Worm (Caenorhabditis elegans) whole organism, L3 larva: Measurements from ENCODE around the gene inso-1.

ENCODE experiments used
- R02D3.7 ChIP-seq: fragments of 150-350 bp; optimal IDR thresholded peaks from 2 replicates; lab custom pipeline; 2014; ENCODE audit warnings: missing biosample characterization, missing genetic modification characterization
- ZK546.5 ChIP-seq: sonication (generic microtip); optimal IDR thresholded peaks from 2 replicates; lab custom pipeline; 2017; ENCODE audit warnings: missing biosample characterization, missing genetic modification characterization
- aly-2 ChIP-seq: fragments of 150-350 bp; optimal IDR thresholded peaks from 2 replicates; lab custom pipeline; 2014; ENCODE audit warnings: missing biosample characterization, missing genetic modification characterization
- ama-1 ChIP-seq: fragments of 150-350 bp; optimal IDR thresholded peaks from 2 replicates; lab custom pipeline; 2018
- ceh-16 ChIP-seq: sonication (generic microtip); optimal IDR thresholded peaks from 2 replicates; lab custom pipeline; 2017; ENCODE audit warnings: missing biosample characterization, missing genetic modification characterization
- ceh-28 ChIP-seq: fragments of 150-350 bp; optimal IDR thresholded peaks from 2 replicates; lab custom pipeline; 2014; ENCODE audit warnings: missing biosample characterization, missing genetic modification reagents, missing genetic modification characterization
- ceh-82 ChIP-seq: fragments of 150-350 bp; optimal IDR thresholded peaks from 2 replicates; lab custom pipeline; 2014; ENCODE audit warnings: missing biosample characterization, missing genetic modification characterization
- ceh-9 ChIP-seq: sonication (generic microtip); optimal IDR thresholded peaks from 2 replicates; lab custom pipeline; 2018; ENCODE audit warnings: missing biosample characterization, missing genetic modification characterization
- daf-12 ChIP-seq: fragments of 150-350 bp; optimal IDR thresholded peaks from 2 replicates; lab custom pipeline; 2014; ENCODE audit warnings: missing biosample characterization, missing genetic modification reagents, missing genetic modification characterization
- egl-27 ChIP-seq: sonication (generic microtip); optimal IDR thresholded peaks from 4 replicates; lab custom pipeline; 2017; ENCODE audit warnings: missing biosample characterization, missing genetic modification reagents, missing genetic modification characterization
- egl-5 ChIP-seq: fragments of 150-350 bp; optimal IDR thresholded peaks from 2 replicates; lab custom pipeline; 2017; ENCODE audit warnings: missing biosample characterization, missing genetic modification reagents, missing genetic modification characterization, inconsistent platforms
- elt-1 ChIP-seq: fragments of 150-350 bp; optimal IDR thresholded peaks from 2 replicates; lab custom pipeline; 2014; ENCODE audit warnings: missing biosample characterization, missing genetic modification characterization
- elt-2 ChIP-seq: sonication (generic microtip); optimal IDR thresholded peaks from 2 replicates; lab custom pipeline; 2016; ENCODE audit warnings: missing genetic modification reagents, mild to moderate bottlenecking, missing genetic modification characterization, missing compliant biosample characterization
- elt-3 ChIP-seq, 3 experiments: fragments of 150-350 bp in 1 of 3; sonication (generic microtip) in 2 of 3; optimal IDR thresholded peaks; 2 replicates in 2 of 3; 4 replicates in 1 of 3; lab custom pipeline; 2014 to 2017; ENCODE audit warnings: missing biosample characterization in 3 of 3, missing genetic modification characterization in 3 of 3
- eor-1 ChIP-seq, 2 experiments: fragments of 150-350 bp; optimal IDR thresholded peaks; 2 replicates each; lab custom pipeline; 2014 to 2018; ENCODE audit warnings: missing biosample characterization in 2 of 2, missing genetic modification characterization in 2 of 2
- fkh-10 ChIP-seq: sonication (generic microtip); optimal IDR thresholded peaks from 2 replicates; lab custom pipeline; 2017; ENCODE audit warnings: missing biosample characterization, missing genetic modification reagents, missing genetic modification characterization
- fkh-2 ChIP-seq: fragments of 150-350 bp; optimal IDR thresholded peaks from 2 replicates; lab custom pipeline; 2014; ENCODE audit warnings: missing biosample characterization, missing genetic modification reagents, missing genetic modification characterization
- fos-1 ChIP-seq: fragments of 150-350 bp; optimal IDR thresholded peaks from 2 replicates; lab custom pipeline; 2014; ENCODE audit warnings: missing biosample characterization, missing genetic modification characterization
- hmg-11 ChIP-seq: sonication (generic microtip); optimal IDR thresholded peaks from 2 replicates; lab custom pipeline; 2016; ENCODE audit warnings: missing genetic modification characterization, missing compliant biosample characterization
- jun-1 ChIP-seq: fragments of 150-350 bp; optimal IDR thresholded peaks from 2 replicates; lab custom pipeline; 2014; ENCODE audit warnings: missing biosample characterization, missing genetic modification reagents, missing genetic modification characterization
- lin-15B ChIP-seq: fragments of 150-350 bp; optimal IDR thresholded peaks from 2 replicates; lab custom pipeline; 2014; ENCODE audit warnings: missing biosample characterization, missing genetic modification characterization
- lin-39 ChIP-seq: fragments of 150-350 bp; optimal IDR thresholded peaks from 2 replicates; lab custom pipeline; 2018; ENCODE audit warnings: missing biosample characterization, missing genetic modification reagents, missing genetic modification characterization
- lsy-12 ChIP-seq: sonication (generic microtip); optimal IDR thresholded peaks from 2 replicates; lab custom pipeline; 2016; ENCODE audit warnings: mild to moderate bottlenecking, missing genetic modification characterization, missing compliant biosample characterization
- mdl-1 ChIP-seq: fragments of 150-350 bp; optimal IDR thresholded peaks from 2 replicates; lab custom pipeline; 2014; ENCODE audit warnings: missing biosample characterization, missing genetic modification characterization
- mml-1 ChIP-seq: fragments of 150-350 bp; sonication (generic microtip); optimal IDR thresholded peaks from 3 replicates; lab custom pipeline; 2014; ENCODE audit warnings: missing biosample characterization, missing genetic modification characterization
- nfya-1 ChIP-seq: sonication (generic microtip); optimal IDR thresholded peaks from 2 replicates; lab custom pipeline; 2017; ENCODE audit warnings: missing genetic modification characterization, mild to moderate bottlenecking, missing compliant biosample characterization, antibody characterized with exemption, moderate library complexity; ENCODE audit not compliant: insufficient read depth
- nhr-11 ChIP-seq: fragments of 150-350 bp; optimal IDR thresholded peaks from 2 replicates; lab custom pipeline; 2014; ENCODE audit warnings: missing biosample characterization, missing genetic modification characterization
- nhr-12 ChIP-seq: fragments of 150-350 bp; optimal IDR thresholded peaks from 2 replicates; lab custom pipeline; 2014; ENCODE audit warnings: missing biosample characterization, missing genetic modification characterization
- nhr-23 ChIP-seq: fragments of 150-350 bp; optimal IDR thresholded peaks from 2 replicates; lab custom pipeline; 2014; ENCODE audit warnings: missing biosample characterization, missing genetic modification reagents, missing genetic modification characterization
- nhr-237 ChIP-seq: fragments of 150-350 bp; optimal IDR thresholded peaks from 2 replicates; lab custom pipeline; 2014; ENCODE audit warnings: missing biosample characterization, missing genetic modification characterization
- nhr-25 ChIP-seq: sonication (generic microtip); optimal IDR thresholded peaks from 2 replicates; lab custom pipeline; 2017; ENCODE audit warnings: missing biosample characterization, missing genetic modification characterization
- nhr-28 ChIP-seq: fragments of 150-350 bp; optimal IDR thresholded peaks from 2 replicates; lab custom pipeline; 2014; ENCODE audit warnings: missing biosample characterization, missing genetic modification characterization
- nhr-43 ChIP-seq: sonication (generic microtip); optimal IDR thresholded peaks from 2 replicates; lab custom pipeline; 2016; ENCODE audit warnings: mild to moderate bottlenecking, missing genetic modification characterization, missing compliant biosample characterization; ENCODE audit not compliant: poor library complexity, severe bottlenecking
- nhr-67 ChIP-seq: fragments of 150-350 bp; optimal IDR thresholded peaks from 2 replicates; lab custom pipeline; 2014; ENCODE audit warnings: missing biosample characterization, missing genetic modification characterization
- nhr-76 ChIP-seq: fragments of 150-350 bp; sonication (generic microtip); optimal IDR thresholded peaks from 5 replicates; lab custom pipeline; 2014; ENCODE audit warnings: missing biosample characterization, missing genetic modification characterization
- nhr-77 ChIP-seq: fragments of 150-350 bp; optimal IDR thresholded peaks from 2 replicates; lab custom pipeline; 2014; ENCODE audit warnings: missing biosample characterization, missing genetic modification characterization
- pha-4 ChIP-seq: fragments of 150-350 bp; optimal IDR thresholded peaks from 2 replicates; lab custom pipeline; 2014; ENCODE audit warnings: missing biosample characterization, missing genetic modification reagents, missing genetic modification characterization
- pqm-1 ChIP-seq: fragments of 150-350 bp; optimal IDR thresholded peaks from 2 replicates; lab custom pipeline; 2017; ENCODE audit warnings: missing biosample characterization, missing genetic modification characterization, inconsistent platforms
- sea-2 ChIP-seq: fragments of 150-350 bp; sonication (generic microtip); optimal IDR thresholded peaks from 4 replicates; lab custom pipeline; 2014; ENCODE audit warnings: missing biosample characterization, missing genetic modification reagents, missing genetic modification characterization
- skn-1 ChIP-seq: fragments of 150-350 bp; optimal IDR thresholded peaks from 2 replicates; lab custom pipeline; 2014; ENCODE audit warnings: missing biosample characterization, missing genetic modification characterization
- snpc-4 ChIP-seq: fragments of 150-350 bp; optimal IDR thresholded peaks from 2 replicates; lab custom pipeline; 2014; ENCODE audit warnings: missing biosample characterization, missing genetic modification characterization
- tbx-2 ChIP-seq: sonication (generic microtip); optimal IDR thresholded peaks from 2 replicates; lab custom pipeline; 2016; ENCODE audit warnings: mild to moderate bottlenecking, missing genetic modification characterization, missing compliant biosample characterization
- unc-39 ChIP-seq: sonication (generic microtip); optimal IDR thresholded peaks from 4 replicates; lab custom pipeline; 2017; ENCODE audit warnings: missing biosample characterization, missing genetic modification characterization
- unc-62 ChIP-seq: fragments of 150-350 bp; sonication (generic microtip); optimal IDR thresholded peaks from 4 replicates; lab custom pipeline; 2014; ENCODE audit warnings: missing biosample characterization, missing genetic modification reagents, missing genetic modification characterization
- zag-1 ChIP-seq: fragments of 150-350 bp; optimal IDR thresholded peaks from 2 replicates; lab custom pipeline; 2014; ENCODE audit warnings: missing biosample characterization, missing genetic modification characterization
- ztf-11 ChIP-seq: fragments of 150-350 bp; optimal IDR thresholded peaks from 2 replicates; lab custom pipeline; 2014; ENCODE audit warnings: missing biosample characterization, missing genetic modification characterization
- ztf-4 ChIP-seq: fragments of 150-350 bp; optimal IDR thresholded peaks from 2 replicates; lab custom pipeline; 2014; ENCODE audit warnings: missing biosample characterization, missing genetic modification characterization

inso-1 gene

ce11 chrX:1344321-1344720 is 44.4 kb downstream of the inso-1 start, which contains the start of gene ins-39:
Gene ins-39, minus strand, starts transcription at chrX:1344421.
- TF ChIP-seq mml-1 (tag; lab: Kevin White, UChicago) = no peak
- TF ChIP-seq lsy-12 = no peak
- TF ChIP-seq ceh-82 (tag; lab: Kevin White, UChicago) = no peak
- TF ChIP-seq zag-1 (tag; lab: Kevin White, UChicago) = no peak
- no peak for TF ChIP-seq nhr-67
- TF ChIP-seq elt-2 (tag; lab: Kevin White, UChicago) = no peak
- TF ChIP-seq egl-27 (tag; lab: Kevin White, UChicago) = no peak
- TF ChIP-seq mdl-1 = no peak
- no peak for TF ChIP-seq nhr-25
- no peak for TF ChIP-seq R02D3.7 (tag; lab: Kevin White, UChicago)
- no peak for TF ChIP-seq fkh-2 (tag; lab: Kevin White, UChicago)
- no peak for TF ChIP-seq nfya-1 (tag; lab: Kevin White, UChicago)
- no peak for TF ChIP-seq ceh-16
- TF ChIP-seq snpc-4 (tag; lab: Kevin White, UChicago) = no peak
- TF ChIP-seq pqm-1 = no peak
- no peak for TF ChIP-seq jun-1 (tag; lab: Kevin White, UChicago)
- TF ChIP-seq ZK546.5 (tag; lab: Kevin White, UChicago) = no peak
- no peak for TF ChIP-seq egl-5 (tag; lab: Kevin White, UChicago)

- TF ChIP-seq nhr-12 = peak; percentile 26
- peak; percentile 83 for TF ChIP-seq ceh-16
- no peak for TF ChIP-seq mml-1 (tag; lab: Kevin White, UChicago)
- peak; percentile 97 for TF ChIP-seq ceh-82 (tag; lab: Kevin White, UChicago)
- peak; percentile 98 for TF ChIP-seq nhr-43 (tag; lab: Kevin White, UChicago)
- peak; percentile 80 for TF ChIP-seq mdl-1
- peak; percentile 95 for TF ChIP-seq snpc-4 (tag; lab: Kevin White, UChicago)
- TF ChIP-seq fkh-10 (GFP tag; lab: Kevin White, UChicago) = peak; percentile 97
- peak; percentile 77 for TF ChIP-seq pqm-1
- no peak for TF ChIP-seq ZK546.5 (tag; lab: Kevin White, UChicago)
- TF ChIP-seq lsy-12 = peak; percentile 92
- peak; percentile 81 for TF ChIP-seq nhr-28 (tag; lab: Kevin White, UChicago)
- TF ChIP-seq unc-39 (tag; lab: Kevin White, UChicago) = peak; percentile 45
- TF ChIP-seq nhr-11 (tag; lab: Kevin White, UChicago) = peak; percentile 94
- no peak for TF ChIP-seq sea-2 (GFP tag; lab: Kevin White, UChicago)
- TF ChIP-seq ztf-11 (tag; lab: Kevin White, UChicago) = no peak
- TF ChIP-seq egl-27 (tag; lab: Kevin White, UChicago) = peak; percentile 93
- TF ChIP-seq fkh-2 (tag; lab: Kevin White, UChicago) = peak; percentile 59
- TF ChIP-seq hmg-11 (tag; lab: Kevin White, UChicago) = peak; percentile 97
- TF ChIP-seq jun-1 (tag; lab: Kevin White, UChicago) = peak; percentile 99
- TF ChIP-seq lin-39 (tag; lab: Kevin White, UChicago) = peak; percentile 97
- peak; percentile 69 for TF ChIP-seq daf-12 (tag; lab: Kevin White, UChicago)
- TF ChIP-seq elt-3 (tag; optimal IDR thresholded peaks at IDR 0.05; lab: Kevin White, UChicago) = peak; percentile 50 to 96 (median 81)
- peak; percentile 90 for TF ChIP-seq R02D3.7 (tag; lab: Kevin White, UChicago)
- peak; percentile 79 for TF ChIP-seq elt-1
- TF ChIP-seq skn-1 (tag; lab: Kevin White, UChicago) = peak; percentile 96
- TF ChIP-seq ceh-28 (tag; lab: Kevin White, UChicago) = peak; percentile 99
- TF ChIP-seq nhr-77 (tag; lab: Kevin White, UChicago) = peak; percentile 97
- TF ChIP-seq eor-1 (tag; optimal IDR thresholded peaks at IDR 0.05; lab: Kevin White, UChicago) = peak in 1 of 2 experiments; percentile 81
- peak; percentile 97 for TF ChIP-seq nhr-23 (tag; lab: Kevin White, UChicago)
- peak; percentile 38 for TF ChIP-seq lin-15B (tag; lab: Kevin White, UChicago)
- peak; percentile 97 for TF ChIP-seq nhr-25
- peak; percentile 43 for TF ChIP-seq nhr-67
- TF ChIP-seq ceh-9 (tag; lab: Kevin White, UChicago) = no peak
- peak; percentile 83 for TF ChIP-seq egl-5 (tag; lab: Kevin White, UChicago)
- peak; percentile 87 for TF ChIP-seq unc-62 (GFP tag; lab: Kevin White, UChicago)
- TF ChIP-seq pha-4 (tag; lab: Kevin White, UChicago) = peak; percentile 97
- TF ChIP-seq nfya-1 (tag; lab: Kevin White, UChicago) = peak; percentile 92
- no peak for TF ChIP-seq ama-1 (lab: Kevin White, UChicago)
- TF ChIP-seq aly-2 (tag; lab: Kevin White, UChicago) = peak; percentile 91
- peak; percentile 93 for TF ChIP-seq fos-1 (tag; lab: Kevin White, UChicago)
- peak; percentile 72 for TF ChIP-seq nhr-237 (tag; lab: Kevin White, UChicago)
- peak; percentile 98 for TF ChIP-seq tbx-2 (tag; lab: Kevin White, UChicago)
- peak; percentile 72 for TF ChIP-seq ztf-4 (tag; lab: Kevin White, UChicago)
- TF ChIP-seq nhr-76 (tag; lab: Kevin White, UChicago) = peak; percentile 67
- TF ChIP-seq zag-1 (tag; lab: Kevin White, UChicago) = peak; percentile 83
- peak; percentile 78 for TF ChIP-seq elt-2 (tag; lab: Kevin White, UChicago)
- TF ChIP-seq, all 47 proteins: peak for 41
Measured at ce11 chrX:1344818-1345217, 44.9 kb downstream of the inso-1 start.
